Worm (Caenorhabditis elegans) whole organism, L1 larva: ENCODE measurements around the gene T24D5.1.

ENCODE experiments used
- ama-1 ChIP-seq: fragments of 150-350 bp; optimal IDR thresholded peaks from 2 replicates; lab custom pipeline; 2014
- ceh-82 ChIP-seq, 3 experiments: fragments of 150-350 bp in 1 of 3; sonication (generic microtip) in 2 of 3; optimal IDR thresholded peaks; 2 replicates each; lab custom pipeline; 2014 to 2017; ENCODE audit warnings: missing biosample characterization in 3 of 3, missing genetic modification characterization in 3 of 3
- efl-1 ChIP-seq, 4 experiments: fragments of 150-350 bp; optimal IDR thresholded peaks in 3 of 4; peaks in 1 of 4; 1 replicate in 1 of 4; 2 replicates in 3 of 4; lab custom pipeline; 2014; ENCODE audit warnings: missing biosample characterization in 2 of 4, missing genetic modification characterization in 2 of 4, missing genetic modification reagents in 2 of 4
- elt-2 ChIP-seq: sonication (generic microtip); optimal IDR thresholded peaks from 2 replicates; lab custom pipeline; 2016; ENCODE audit warnings: missing genetic modification characterization, mild to moderate bottlenecking, inconsistent platforms, missing compliant biosample characterization, missing genetic modification reagents
- lin-15B ChIP-seq: fragments of 150-350 bp; sonication (generic microtip); optimal IDR thresholded peaks from 3 replicates; lab custom pipeline; 2014; ENCODE audit warnings: missing biosample characterization, missing genetic modification characterization
- lsy-2 ChIP-seq, 2 experiments: fragments of 150-350 bp; optimal IDR thresholded peaks; 2 replicates each; lab custom pipeline; 2014; ENCODE audit warnings: missing biosample characterization in 2 of 2, missing genetic modification characterization in 2 of 2
- mep-1 ChIP-seq: fragments of 150-350 bp; optimal IDR thresholded peaks from 2 replicates; lab custom pipeline; 2014; ENCODE audit warnings: missing biosample characterization, missing genetic modification characterization
- nhr-11 ChIP-seq: fragments of 150-350 bp; optimal IDR thresholded peaks from 2 replicates; lab custom pipeline; 2014; ENCODE audit warnings: missing biosample characterization, missing genetic modification characterization

ce11 chrX:12579774-12580173 is 5.2 kb downstream of the T24D5.1 start, which contains the start of gene T24D5.3:
- no peak for TF ChIP-seq mep-1 (tag; lab: Kevin White, UChicago)
- no peak for TF ChIP-seq ceh-82 (tag; optimal IDR thresholded peaks at IDR 0.05; lab: Kevin White, UChicago)
- TF ChIP-seq lsy-2 (tag; optimal IDR thresholded peaks at IDR 0.05; lab: Kevin White, UChicago): no peak
- TF ChIP-seq elt-2 (tag; lab: Kevin White, UChicago): no peak
- TF ChIP-seq nhr-11 (tag; lab: Kevin White, UChicago): no peak
- TF ChIP-seq efl-1 (optimal IDR thresholded peaks at IDR 0.05; lab: Kevin White, UChicago): no peak
- TF ChIP-seq efl-1 (GFP tag; optimal IDR thresholded peaks at IDR 0.05 in 1 of 2; lab: Kevin White, UChicago): no peak
- no peak for TF ChIP-seq ama-1 (lab: Kevin White, UChicago)
- no peak for TF ChIP-seq lin-15B (tag; lab: Kevin White, UChicago)
